Fruit fly (Drosophila melanogaster) whole organism, adult: ENCODE results near the gene mRpS18B.
A peak's percentile ranks its signal among the peaks of the same experiment; 100 is the strongest.

ENCODE experiments used
- CG11617 ChIP-seq: fragments of 200-800 bp; sonication (Bioruptor generic); optimal IDR thresholded peaks from 2 replicates; lab custom pipeline; 2017; ENCODE audit warnings: mild to moderate bottlenecking, missing biosample characterization, missing genetic modification reagents, missing genetic modification characterization
- CG12768 ChIP-seq: fragments of 200-800 bp; sonication (Bioruptor generic); optimal IDR thresholded peaks from 2 replicates; lab custom pipeline; 2017; ENCODE audit warnings: missing biosample characterization, missing genetic modification characterization, mild to moderate bottlenecking, moderate library complexity, missing genetic modification reagents
- CG14711 ChIP-seq: fragments of 200-800 bp; sonication (Bioruptor generic); optimal IDR thresholded peaks from 2 replicates; lab custom pipeline; 2018; ENCODE audit warnings: missing biosample characterization, mild to moderate bottlenecking, missing genetic modification characterization, moderate library complexity
- CG1620 ChIP-seq: fragments of 200-800 bp; sonication (Bioruptor generic); optimal IDR thresholded peaks from 2 replicates; lab custom pipeline; 2016; ENCODE audit warnings: missing biosample characterization, missing genetic modification characterization
- CG33017 ChIP-seq: fragments of 200-800 bp; sonication (Bioruptor generic); optimal IDR thresholded peaks from 2 replicates; lab custom pipeline; 2018; ENCODE audit warnings: missing biosample characterization, mild to moderate bottlenecking, missing genetic modification characterization, moderate library complexity
- CG5204 ChIP-seq: fragments of 200-800 bp; sonication (Bioruptor generic); optimal IDR thresholded peaks from 2 replicates; lab custom pipeline; 2016; ENCODE audit warnings: missing biosample characterization, missing genetic modification characterization
- CG7045 ChIP-seq: fragments of 200-800 bp; sonication (Bioruptor generic); optimal IDR thresholded peaks from 2 replicates; lab custom pipeline; 2017; ENCODE audit warnings: missing biosample characterization, mild to moderate bottlenecking, missing genetic modification characterization
- CG7101 ChIP-seq: fragments of 200-800 bp; sonication (Bioruptor generic); optimal IDR thresholded peaks from 2 replicates; lab custom pipeline; 2018; ENCODE audit warnings: missing biosample characterization, mild to moderate bottlenecking, missing genetic modification characterization, moderate library complexity
- Clk ChIP-seq: fragments of 200-800 bp; sonication (Bioruptor generic); optimal IDR thresholded peaks from 2 replicates; lab custom pipeline; 2017; ENCODE audit warnings: missing biosample characterization, missing genetic modification characterization
- Crg-1 ChIP-seq: fragments of 200-800 bp; sonication (Bioruptor generic); optimal IDR thresholded peaks from 2 replicates; lab custom pipeline; 2016; ENCODE audit warnings: missing biosample characterization, missing genetic modification characterization
- Hr96 ChIP-seq: fragments of 200-800 bp; sonication (Bioruptor generic); optimal IDR thresholded peaks from 2 replicates; lab custom pipeline; 2016; ENCODE audit warnings: missing biosample characterization, missing genetic modification characterization
- Mnt ChIP-seq: fragments of 200-800 bp; sonication (Bioruptor generic); optimal IDR thresholded peaks from 2 replicates; lab custom pipeline; 2016; ENCODE audit warnings: missing biosample characterization, mild to moderate bottlenecking, missing genetic modification characterization
- bab1 ChIP-seq: fragments of 200-800 bp; sonication (Bioruptor generic); optimal IDR thresholded peaks from 3 replicates; lab custom pipeline; 2019; ENCODE audit warnings: missing biosample characterization, mild to moderate bottlenecking, missing genetic modification characterization, moderate library complexity
- cic ChIP-seq: fragments of 200-800 bp; sonication (Bioruptor generic); optimal IDR thresholded peaks from 2 replicates; lab custom pipeline; 2017; ENCODE audit warnings: missing biosample characterization, mild to moderate bottlenecking, missing genetic modification characterization, moderate library complexity
- cnc ChIP-seq, 2 experiments: fragments of >200 bp; optimal IDR thresholded peaks; 2 replicates each; lab custom pipeline; 2017
- kay ChIP-seq: fragments of 200-800 bp; sonication (Bioruptor generic); peaks from one replicate; lab custom pipeline; 2016; ENCODE audit warnings: missing biosample characterization, missing genetic modification characterization, borderline replicate concordance
- ovo ChIP-seq: fragments of 200-800 bp; sonication (Bioruptor generic); optimal IDR thresholded peaks from 2 replicates; lab custom pipeline; 2016; ENCODE audit warnings: missing biosample characterization, missing genetic modification characterization
- pad ChIP-seq: fragments of 200-800 bp; sonication (Bioruptor generic); optimal IDR thresholded peaks from 3 replicates; lab custom pipeline; 2017; ENCODE audit warnings: missing biosample characterization, missing genetic modification characterization, mild to moderate bottlenecking, moderate library complexity, missing genetic modification reagents
- tj ChIP-seq: fragments of 200-800 bp; sonication (Bioruptor generic); optimal IDR thresholded peaks from 3 replicates; lab custom pipeline; 2017; ENCODE audit warnings: missing biosample characterization, mild to moderate bottlenecking, missing genetic modification characterization, moderate library complexity
- toe ChIP-seq: fragments of 200-800 bp; sonication (Bioruptor generic); optimal IDR thresholded peaks from 2 replicates; lab custom pipeline; 2016; ENCODE audit warnings: missing biosample characterization, missing genetic modification characterization

Gene mRpS18B

DNA sequence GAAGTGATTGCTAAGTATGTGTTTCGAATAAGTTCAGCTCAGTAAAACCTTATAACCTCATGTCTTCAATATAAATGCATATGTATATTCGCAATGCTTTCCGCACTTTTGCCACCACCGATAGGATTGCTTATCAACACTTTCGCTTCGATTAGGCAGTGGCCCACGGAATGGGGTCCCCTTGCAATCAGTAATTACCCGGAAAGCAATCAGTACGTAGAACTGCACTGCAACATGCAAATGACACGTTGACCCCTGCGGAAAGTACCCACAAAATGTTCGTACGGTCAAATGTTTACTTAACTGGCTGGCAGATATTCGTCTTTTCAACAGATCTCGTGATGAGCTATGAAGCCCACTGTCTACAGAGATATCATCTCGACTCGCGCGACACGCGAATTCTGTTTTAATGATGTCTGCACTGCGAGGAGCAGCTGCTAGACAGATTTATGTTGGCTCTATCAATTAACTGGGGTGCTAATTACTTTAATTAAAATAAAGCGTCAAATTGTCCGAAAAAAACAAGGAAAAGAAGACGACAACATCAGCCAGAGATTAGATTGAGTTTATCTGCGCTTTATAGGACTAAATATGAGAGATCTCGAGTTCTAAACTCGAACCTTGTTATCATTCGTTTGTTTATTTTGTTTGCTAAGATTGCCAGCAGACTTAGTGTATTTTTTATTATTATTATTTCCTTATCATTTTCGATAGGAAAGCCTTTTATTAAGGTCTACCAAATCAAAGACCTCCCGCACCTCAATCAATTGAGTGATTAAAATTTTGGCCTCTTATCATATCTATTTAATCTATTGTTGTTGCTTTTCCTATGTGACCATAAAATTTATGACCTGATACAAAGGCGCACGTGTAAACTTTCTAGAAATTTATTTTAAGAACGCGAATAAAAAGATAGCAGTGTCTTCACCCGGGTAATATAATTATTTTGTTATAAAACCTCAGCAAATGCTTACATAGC lies 19.3 kb downstream of the mRpS18B start:
- no peak for TF ChIP-seq CG5204 (GFP tag; lab: Kevin White, UChicago)
- TF ChIP-seq bab1 (GFP tag; lab: Kevin White, UChicago), result no peak
- peak; percentile 95 for TF ChIP-seq kay (GFP tag; lab: Kevin White, UChicago)
- no peak for TF ChIP-seq tj (GFP tag; lab: Kevin White, UChicago)
- no peak for TF ChIP-seq CG1620 (GFP tag; lab: Kevin White, UChicago)
- TF ChIP-seq ovo (GFP tag; lab: Kevin White, UChicago), result no peak

DNA sequence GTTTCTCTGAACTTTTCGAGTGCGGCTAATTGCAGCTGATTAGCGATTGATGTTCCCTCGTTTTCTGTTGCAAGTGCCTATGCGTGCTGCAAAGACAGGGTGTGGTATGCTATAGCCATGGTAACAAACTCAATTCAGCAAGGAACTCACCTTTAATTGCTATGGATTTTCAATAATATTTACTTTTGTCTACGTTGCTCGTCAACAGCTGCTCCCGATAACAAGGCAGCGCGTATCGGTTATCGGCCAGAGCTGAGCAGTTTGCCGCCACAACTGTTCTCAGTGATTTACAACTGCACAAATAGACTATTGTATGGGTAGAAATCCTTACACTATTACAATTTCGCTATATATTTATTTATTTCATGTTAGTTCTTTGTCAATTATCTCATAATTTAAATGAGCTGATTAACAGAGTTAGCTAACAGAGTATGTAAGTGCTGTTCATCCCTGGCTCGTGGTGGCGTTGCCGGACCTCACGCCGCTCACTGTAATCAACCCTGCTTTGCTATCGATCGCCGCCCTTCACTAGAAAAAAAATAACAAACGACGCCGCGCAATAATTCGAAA lies 21.7 kb downstream of the mRpS18B start, which contains the start of the genes pr and neb:
pr (minus strand) TSS at position 225 of the 570 bp plus-strand sequence.
neb (plus strand) TSS at position 524 of the 570 bp plus-strand sequence.
- TF ChIP-seq CG14711 (peak; percentile 13), kay (GFP tag; lab: Kevin White, UChicago) (no peak), CG12768 (no peak), CG7101 (peak; percentile 69), tj (GFP tag; lab: Kevin White, UChicago) (peak; percentile 66), ovo (GFP tag; lab: Kevin White, UChicago) (no peak), pad (GFP tag; lab: Kevin White, UChicago) (no peak), CG11617 (GFP tag; lab: Kevin White, UChicago) (peak; percentile 48), Mnt (GFP tag; lab: Kevin White, UChicago) (peak; percentile 62), toe (peak; percentile 77), CG5204 (GFP tag; lab: Kevin White, UChicago) (no peak), cic (no peak), Clk (no peak), Crg-1 (GFP tag; lab: Kevin White, UChicago) (peak; percentile 33), CG7045 (GFP tag; lab: Kevin White, UChicago) (peak; percentile 71), cnc (optimal IDR thresholded peaks at IDR 0.05; lab: Kevin White, UChicago) (no peak), CG1620 (GFP tag; lab: Kevin White, UChicago) (peak; percentile 55), bab1 (GFP tag; lab: Kevin White, UChicago) (peak; percentile 82), Hr96 (GFP tag; lab: Kevin White, UChicago) (peak; percentile 53), CG33017 (tag; lab: Kevin White, UChicago) (peak; percentile 52)

- TF ChIP-seq CG5204 (GFP tag; lab: Kevin White, UChicago) (no peak), CG1620 (GFP tag; lab: Kevin White, UChicago) (no peak), CG12768 (no peak), Crg-1 (GFP tag; lab: Kevin White, UChicago) (no peak), CG14711 (no peak), CG33017 (tag; lab: Kevin White, UChicago) (no peak), cnc (optimal IDR thresholded peaks at IDR 0.05; lab: Kevin White, UChicago) (no peak), bab1 (GFP tag; lab: Kevin White, UChicago) (no peak), pad (GFP tag; lab: Kevin White, UChicago) (no peak), CG7101 (no peak), cic (no peak), CG11617 (GFP tag; lab: Kevin White, UChicago) (no peak), Hr96 (GFP tag; lab: Kevin White, UChicago) (no peak), Mnt (GFP tag; lab: Kevin White, UChicago) (no peak), toe (no peak)
Observed at dm6 chr2L:20074388-20074787, 22.7 kb downstream of the mRpS18B start.

DNA sequence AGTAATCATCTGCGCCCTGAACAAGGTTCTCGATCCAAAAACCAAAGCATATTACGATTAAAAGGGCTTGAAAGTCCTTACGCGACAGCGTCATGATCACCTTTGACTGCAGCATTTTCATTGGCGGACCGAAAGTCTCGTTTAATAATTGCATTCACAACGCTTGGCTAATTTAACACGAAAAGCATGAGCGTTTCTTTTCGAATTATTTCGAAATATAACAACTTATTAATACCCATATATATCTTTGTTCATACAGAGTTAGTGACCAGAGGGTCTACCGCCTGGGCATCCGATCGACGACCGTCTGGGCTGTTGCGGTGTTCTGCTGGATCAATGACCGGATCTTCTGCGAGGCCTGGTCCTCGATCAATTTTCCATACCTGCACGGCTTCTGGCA lies 25.0 kb downstream of the mRpS18B start, which contains the start of gene CG10730:
CG10730 (minus strand) TSS at position 101 of the 400 bp plus-strand sequence.
- TF ChIP-seq CG12768 (no peak), CG7045 (GFP tag; lab: Kevin White, UChicago) (no peak), Clk (no peak), pad (GFP tag; lab: Kevin White, UChicago) (no peak), CG11617 (GFP tag; lab: Kevin White, UChicago) (no peak), tj (GFP tag; lab: Kevin White, UChicago) (no peak), Hr96 (GFP tag; lab: Kevin White, UChicago) (no peak), cic (no peak), Mnt (GFP tag; lab: Kevin White, UChicago) (no peak), Crg-1 (GFP tag; lab: Kevin White, UChicago) (no peak), cnc (optimal IDR thresholded peaks at IDR 0.05; lab: Kevin White, UChicago) (no peak), CG5204 (GFP tag; lab: Kevin White, UChicago) (no peak), CG14711 (no peak), CG33017 (tag; lab: Kevin White, UChicago) (no peak), ovo (GFP tag; lab: Kevin White, UChicago) (no peak)

dm6 chr2L:20069158-20070016 lies 27.7 kb downstream of the mRpS18B start:
- TF ChIP-seq Clk, result no peak
- no peak for TF ChIP-seq CG1620 (GFP tag; lab: Kevin White, UChicago)
- peak; percentile 43 for TF ChIP-seq kay (GFP tag; lab: Kevin White, UChicago)
- TF ChIP-seq ovo (GFP tag; lab: Kevin White, UChicago), result no peak
